Fruit fly (Drosophila melanogaster) ovary, adult (tissue): ENCODE measurements around the gene NELF-B.

Source experiments
- CG17801 ChIP-seq: fragments of 200-800 bp; optimal IDR thresholded peaks from 2 replicates; lab custom pipeline; 2019; ENCODE audit warnings: missing biosample characterization, mild to moderate bottlenecking, missing genetic modification characterization, moderate library complexity; ENCODE audit not compliant: partially characterized antibody

NELF-B gene

dm6 chrX:7700239-7700793 is 27.8 kb downstream of the NELF-B start:
- TF ChIP-seq CG17801 (GFP tag; lab: Kevin White, UChicago), result peak; percentile 85

- TF ChIP-seq CG17801 (GFP tag; lab: Kevin White, UChicago), result no peak
Measured at dm6 chrX:7699584-7700238, 28.4 kb downstream of the NELF-B start.

dm6 chrX:7698000-7698896 is 29.9 kb downstream of the NELF-B start:
- peak; percentile 99 for TF ChIP-seq CG17801 (GFP tag; lab: Kevin White, UChicago)

- peak; percentile 99 for TF ChIP-seq CG17801 (GFP tag; lab: Kevin White, UChicago)
Measured at dm6 chrX:7696711-7697654, 31.2 kb downstream of the NELF-B start.

dm6 chrX:7696165-7696564 is 32.0 kb downstream of the NELF-B start:
- TF ChIP-seq CG17801 (GFP tag; lab: Kevin White, UChicago), result no peak

- TF ChIP-seq CG17801 (GFP tag; lab: Kevin White, UChicago), result peak; percentile 30
Measured at dm6 chrX:7695391-7696053, 32.6 kb downstream of the NELF-B start.

- peak; percentile 45 for TF ChIP-seq CG17801 (GFP tag; lab: Kevin White, UChicago)
Measured at dm6 chrX:7694868-7695267, 33.3 kb downstream of the NELF-B start.

dm6 chrX:7694207-7694606 is 34.0 kb downstream of the NELF-B start:
- peak; percentile 26 for TF ChIP-seq CG17801 (GFP tag; lab: Kevin White, UChicago)

- no peak for TF ChIP-seq CG17801 (GFP tag; lab: Kevin White, UChicago)
Measured at dm6 chrX:7693423-7693822, 34.7 kb downstream of the NELF-B start.

dm6 chrX:7692740-7693064 is 35.5 kb downstream of the NELF-B start:
- peak; percentile 62 for TF ChIP-seq CG17801 (GFP tag; lab: Kevin White, UChicago)

- TF ChIP-seq CG17801 (GFP tag; lab: Kevin White, UChicago), result peak; percentile 98
Measured at dm6 chrX:7691947-7692739, 36.0 kb downstream of the NELF-B start.

dm6 chrX:7691221-7691914 is 36.8 kb downstream of the NELF-B start:
- TF ChIP-seq CG17801 (GFP tag; lab: Kevin White, UChicago), result no peak

dm6 chrX:7690683-7691082 is 37.5 kb downstream of the NELF-B start:
- peak; percentile 48 for TF ChIP-seq CG17801 (GFP tag; lab: Kevin White, UChicago)
